Worm (Caenorhabditis elegans): ENCODE data around the gene K09A9.8.

DNA sequence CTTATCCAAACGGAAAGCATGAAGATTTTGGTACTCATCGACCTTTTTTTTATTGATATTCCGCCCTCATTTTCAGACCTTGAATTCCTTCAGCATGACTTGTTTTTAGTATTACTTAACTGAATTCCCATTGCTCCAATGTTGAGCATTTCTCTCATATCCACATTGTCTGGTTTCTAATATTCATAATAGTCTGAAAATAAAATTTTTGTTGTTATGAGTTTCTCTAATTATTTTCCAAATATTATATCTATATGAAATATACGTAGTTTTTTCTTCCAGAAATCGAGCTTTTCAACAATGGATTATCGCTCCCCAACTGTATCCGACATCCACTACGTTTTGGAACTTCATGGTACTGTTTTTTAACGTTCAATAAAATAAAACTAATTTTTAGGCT lies 45.7 kb upstream of the K09A9.8 start, which contains the start of gene H08J19.1:
- no peak for TF ChIP-seq unc-42 (tag; optimal IDR thresholded peaks at IDR 0.05)
- no peak for TF ChIP-seq mec-3 (tag; optimal IDR thresholded peaks at IDR 0.05; ENCODE audit: borderline replicate concordance)
- no peak for TF ChIP-seq ceh-30 (tag; optimal IDR thresholded peaks at IDR 0.05)
- no peak for TF ChIP-seq pqm-1 (tag; optimal IDR thresholded peaks at IDR 0.05)
